Fruit fly (Drosophila melanogaster) whole organism, embryonic: ENCODE measurements around the gene Pmm2.

Experiments used
- Bteb2 ChIP-seq: fragments of 200-800 bp; sonication (Bioruptor generic); optimal IDR thresholded peaks from 2 replicates; lab custom pipeline; 2016; ENCODE audit warnings: missing biosample characterization, missing genetic modification characterization
- C15 ChIP-seq: fragments of 200-800 bp; sonication (Bioruptor generic); IDR thresholded peaks from 3 replicates; pipeline ENCODE4 v1.3.6; 2022; ENCODE audit warnings: missing biosample characterization, missing genetic modification characterization
- CG11504 ChIP-seq: fragments of 200-800 bp; sonication (Bioruptor generic); optimal IDR thresholded peaks from 3 replicates; lab custom pipeline; 2019; ENCODE audit warnings: missing biosample characterization, mild to moderate bottlenecking, missing genetic modification characterization, moderate library complexity
- CG11723 ChIP-seq: fragments of 200-800 bp; sonication (Bioruptor generic); optimal IDR thresholded peaks from 2 replicates; lab custom pipeline; 2017; ENCODE audit warnings: missing biosample characterization, mild to moderate bottlenecking, missing genetic modification characterization
- CG13123 ChIP-seq: fragments of 200-800 bp; sonication (Bioruptor generic); optimal IDR thresholded peaks from 2 replicates; lab custom pipeline; 2016; ENCODE audit warnings: missing biosample characterization, missing genetic modification characterization
- CG15601 ChIP-seq: fragments of 200-800 bp; sonication (Bioruptor generic); optimal IDR thresholded peaks from 3 replicates; lab custom pipeline; 2019; ENCODE audit warnings: missing biosample characterization, mild to moderate bottlenecking, missing genetic modification characterization, moderate library complexity
- CG18262 ChIP-seq: fragments of 200-800 bp; optimal IDR thresholded peaks from 3 replicates; lab custom pipeline; 2019; ENCODE audit warnings: missing biosample characterization, mild to moderate bottlenecking, missing genetic modification characterization, moderate library complexity
- CG31224 ChIP-seq: fragments of 200-800 bp; sonication (Bioruptor generic); IDR thresholded peaks from 2 replicates; pipeline ENCODE4 v1.3.6; 2022; ENCODE audit warnings: missing biosample characterization, missing genetic modification characterization
- CG3847 ChIP-seq: fragments of 200-800 bp; sonication (Bioruptor generic); IDR thresholded peaks from 2 replicates; pipeline ENCODE4 v1.3.6; 2022; ENCODE audit warnings: missing biosample characterization, missing genetic modification characterization
- CG42726 ChIP-seq: fragments of 200-800 bp; sonication (Bioruptor generic); IDR thresholded peaks from 2 replicates; pipeline ENCODE4 v1.3.6; 2022; ENCODE audit warnings: missing biosample characterization, missing genetic modification characterization; ENCODE audit not compliant: partially characterized antibody
- CG4617 ChIP-seq: fragments of 200-800 bp; sonication (Bioruptor generic); optimal IDR thresholded peaks from 3 replicates; lab custom pipeline; 2016; ENCODE audit warnings: missing biosample characterization, missing genetic modification characterization, borderline replicate concordance
- CG6765 ChIP-seq: fragments of 200-800 bp; sonication (Bioruptor generic); optimal IDR thresholded peaks from 3 replicates; lab custom pipeline; 2017; ENCODE audit warnings: missing biosample characterization, mild to moderate bottlenecking, missing genetic modification characterization
- CG7556 ChIP-seq: fragments of 200-800 bp; sonication (Bioruptor generic); optimal IDR thresholded peaks from 2 replicates; lab custom pipeline; 2017; ENCODE audit warnings: missing biosample characterization, mild to moderate bottlenecking, missing genetic modification characterization
- CG7745 ChIP-seq: fragments of 200-800 bp; sonication (Bioruptor generic); optimal IDR thresholded peaks from 2 replicates; lab custom pipeline; 2018; ENCODE audit warnings: missing biosample characterization, mild to moderate bottlenecking, missing genetic modification characterization, moderate library complexity
- CG8089 ChIP-seq: fragments of 200-800 bp; sonication (Bioruptor generic); optimal IDR thresholded peaks from 3 replicates; lab custom pipeline; 2016; ENCODE audit warnings: missing biosample characterization, missing genetic modification characterization
- CG9932 ChIP-seq: fragments of 200-800 bp; sonication (Bioruptor generic); IDR thresholded peaks from 2 replicates; pipeline ENCODE4 v1.3.6; 2022; ENCODE audit warnings: missing biosample characterization, missing genetic modification characterization
- D19B ChIP-seq: fragments of 200-800 bp; sonication (Bioruptor generic); optimal IDR thresholded peaks from 2 replicates; lab custom pipeline; 2017; ENCODE audit warnings: missing biosample characterization, mild to moderate bottlenecking, missing genetic modification characterization
- Dek ChIP-seq: fragments of 200-800 bp; sonication (Bioruptor generic); optimal IDR thresholded peaks from 3 replicates; lab custom pipeline; 2019; ENCODE audit warnings: missing biosample characterization, mild to moderate bottlenecking, missing genetic modification characterization, moderate library complexity
- Dref ChIP-seq: fragments of 200-800 bp; sonication (Bioruptor generic); IDR thresholded peaks from 2 replicates; pipeline ENCODE4 v1.3.6; 2022; ENCODE audit warnings: missing biosample characterization, missing genetic modification characterization
- Ets97D ChIP-seq: fragments of 200-800 bp; sonication (Bioruptor generic); optimal IDR thresholded peaks from 3 replicates; lab custom pipeline; 2016; ENCODE audit warnings: missing biosample characterization, missing genetic modification characterization
- Gug ChIP-seq: fragments of 200-800 bp; sonication (Bioruptor generic); IDR thresholded peaks from 4 replicates; pipeline ENCODE4 v1.3.6; 2022; ENCODE audit warnings: missing biosample characterization, missing genetic modification characterization
- HLH4C ChIP-seq: fragments of 200-800 bp; sonication (Bioruptor generic); IDR thresholded peaks from 3 replicates; pipeline ENCODE4 v1.3.6; 2022; ENCODE audit warnings: missing biosample characterization, missing genetic modification characterization; ENCODE audit not compliant: partially characterized antibody
- Hmx ChIP-seq: fragments of 200-800 bp; sonication (Bioruptor generic); optimal IDR thresholded peaks from 2 replicates; lab custom pipeline; 2016; ENCODE audit warnings: missing biosample characterization, missing genetic modification characterization
- Lpt ChIP-seq: fragments of >200 bp; optimal IDR thresholded peaks from 2 replicates; lab custom pipeline; 2018; ENCODE audit warnings: missing biosample characterization, missing genetic modification characterization
- MESR4 ChIP-seq: fragments of 200-800 bp; sonication (Bioruptor generic); optimal IDR thresholded peaks from 2 replicates; lab custom pipeline; 2018; ENCODE audit warnings: missing biosample characterization, mild to moderate bottlenecking, missing genetic modification characterization, moderate library complexity
- Med ChIP-seq: fragments of 200-800 bp; sonication (Bioruptor generic); peaks from one replicate; lab custom pipeline; 2016; ENCODE audit warnings: missing biosample characterization, missing genetic modification characterization, mild to moderate bottlenecking, inconsistent platforms, moderate library complexity
- NFAT ChIP-seq: fragments of 200-800 bp; sonication (Bioruptor generic); IDR thresholded peaks from 2 replicates; pipeline ENCODE4 v1.3.6; 2022; ENCODE audit warnings: missing biosample characterization, missing genetic modification characterization
- NfI ChIP-seq: fragments of 200-800 bp; sonication (Bioruptor generic); optimal IDR thresholded peaks from 3 replicates; lab custom pipeline; 2018; ENCODE audit warnings: missing biosample characterization, mild to moderate bottlenecking, missing genetic modification characterization, moderate library complexity
- Oli ChIP-seq: fragments of 200-800 bp; sonication (Bioruptor generic); optimal IDR thresholded peaks from 2 replicates; lab custom pipeline; 2018; ENCODE audit warnings: missing biosample characterization, mild to moderate bottlenecking, missing genetic modification characterization, moderate library complexity
- Sox102F ChIP-seq: fragments of 200-800 bp; sonication (Bioruptor generic); optimal IDR thresholded peaks from 2 replicates; lab custom pipeline; 2018; ENCODE audit warnings: missing biosample characterization, mild to moderate bottlenecking, missing genetic modification characterization, moderate library complexity
- Vsx1 ChIP-seq: fragments of 200-800 bp; sonication (Bioruptor generic); optimal IDR thresholded peaks from 2 replicates; lab custom pipeline; 2017; ENCODE audit warnings: missing biosample characterization, mild to moderate bottlenecking, missing genetic modification characterization, missing genetic modification reagents
- Xrp1 ChIP-seq: fragments of 200-800 bp; sonication (Bioruptor generic); IDR thresholded peaks from 2 replicates; pipeline ENCODE4 v1.3.6; 2022; ENCODE audit warnings: missing biosample characterization, missing genetic modification characterization
- ac ChIP-seq: fragments of 200-800 bp; sonication (Bioruptor generic); optimal IDR thresholded peaks from 3 replicates; lab custom pipeline; 2017; ENCODE audit warnings: missing biosample characterization, mild to moderate bottlenecking, missing genetic modification characterization
- bsh ChIP-seq, 2 experiments: fragments of 200-800 bp; sonication (Bioruptor generic); optimal IDR thresholded peaks; 2 replicates each; lab custom pipeline; 2017 to 2018; ENCODE audit warnings: mild to moderate bottlenecking in 2 of 2, missing biosample characterization in 2 of 2, missing genetic modification characterization in 2 of 2, moderate library complexity in 1 of 2
- chinmo ChIP-seq: fragments of 200-800 bp; sonication (Bioruptor generic); IDR thresholded peaks from 4 replicates; pipeline ENCODE4 v1.3.6; 2022; ENCODE audit warnings: missing biosample characterization, missing genetic modification characterization; ENCODE audit not compliant: partially characterized antibody
- croc ChIP-seq: fragments of 200-800 bp; sonication (Bioruptor generic); conservative IDR thresholded peaks from 3 replicates; pipeline ENCODE4 v1.3.6; 2022; ENCODE audit warnings: missing biosample characterization, missing genetic modification characterization
- da ChIP-seq: fragments of 200-800 bp; sonication (Bioruptor generic); optimal IDR thresholded peaks from 2 replicates; lab custom pipeline; 2016; ENCODE audit warnings: missing biosample characterization, missing genetic modification characterization
- disco-r ChIP-seq: fragments of 200-800 bp; sonication (Bioruptor generic); optimal IDR thresholded peaks from 2 replicates; lab custom pipeline; 2016; ENCODE audit warnings: missing biosample characterization, missing genetic modification characterization
- eve ChIP-seq, 2 experiments: fragments of >200 bp; optimal IDR thresholded peaks; 2 replicates each; lab custom pipeline; 2017; ENCODE audit warnings: missing biosample characterization in 2 of 2, missing genetic modification characterization in 2 of 2
- gce ChIP-seq: fragments of 200-800 bp; sonication (Bioruptor generic); IDR thresholded peaks from 3 replicates; pipeline ENCODE4 v1.3.6; 2022; ENCODE audit warnings: missing biosample characterization, missing genetic modification characterization
- grau ChIP-seq: fragments of 200-800 bp; optimal IDR thresholded peaks from 3 replicates; lab custom pipeline; 2019; ENCODE audit warnings: missing biosample characterization, mild to moderate bottlenecking, missing genetic modification characterization, moderate library complexity
- gsb ChIP-seq: fragments of 200-800 bp; sonication (Bioruptor generic); IDR thresholded peaks from 2 replicates; pipeline ENCODE4 v1.3.6; 2022; ENCODE audit warnings: missing biosample characterization, missing genetic modification characterization
- kah ChIP-seq: fragments of 200-800 bp; sonication (Bioruptor generic); optimal IDR thresholded peaks from 2 replicates; lab custom pipeline; 2018; ENCODE audit warnings: missing biosample characterization, mild to moderate bottlenecking, missing genetic modification characterization
- klu ChIP-seq: fragments of 200-800 bp; sonication (Bioruptor generic); IDR thresholded peaks from 2 replicates; pipeline ENCODE4 v1.3.6; 2022; ENCODE audit warnings: missing biosample characterization, missing genetic modification characterization
- lmd ChIP-seq: fragments of 200-800 bp; sonication (Bioruptor generic); IDR thresholded peaks from 2 replicates; pipeline ENCODE4 v1.3.6; 2022; ENCODE audit warnings: missing biosample characterization, missing genetic modification characterization
- row ChIP-seq: fragments of 200-800 bp; sonication (Bioruptor generic); IDR thresholded peaks from 3 replicates; pipeline ENCODE4 v1.3.6; 2022; ENCODE audit warnings: missing biosample characterization, missing genetic modification characterization
- run ChIP-seq: fragments of 200-800 bp; sonication (Bioruptor generic); optimal IDR thresholded peaks from 3 replicates; lab custom pipeline; 2018; ENCODE audit warnings: missing biosample characterization, mild to moderate bottlenecking, missing genetic modification characterization
- stwl ChIP-seq: fragments of 200-800 bp; sonication (Bioruptor generic); optimal IDR thresholded peaks from 3 replicates; lab custom pipeline; 2018; ENCODE audit warnings: missing biosample characterization, mild to moderate bottlenecking, missing genetic modification characterization, moderate library complexity
- twi ChIP-seq: fragments of 200-800 bp; optimal IDR thresholded peaks from 2 replicates; lab custom pipeline; 2019; ENCODE audit warnings: missing biosample characterization, mild to moderate bottlenecking, missing genetic modification characterization, moderate library complexity
- wdn ChIP-seq: fragments of 200-800 bp; sonication (Bioruptor generic); IDR thresholded peaks from 2 replicates; pipeline ENCODE4 v1.3.6; 2022; ENCODE audit warnings: missing biosample characterization, missing genetic modification characterization
- zf30C ChIP-seq: fragments of 200-800 bp; sonication (Bioruptor generic); optimal IDR thresholded peaks from 3 replicates; lab custom pipeline; 2018; ENCODE audit warnings: missing biosample characterization, mild to moderate bottlenecking, missing genetic modification characterization

The Pmm2 gene

dm6 chr3L:12523941-12524340, 10.4 kb upstream of the Pmm2 start, which contains the start of the genes ver and Gcn5 (continued):
- TF ChIP-seq da (GFP tag; lab: Kevin White, UChicago) (peak; percentile 11), CG31224 (GFP tag; lab: Robert Waterston, UW) (peak; percentile 86), NFAT (GFP tag; lab: Robert Waterston, UW) (peak; percentile 91), CG13123 (peak; percentile 70), NfI (peak; percentile 93), Hmx (GFP tag; lab: Kevin White, UChicago) (peak; percentile 89), disco-r (GFP tag; lab: Kevin White, UChicago) (peak; percentile 35), row (GFP tag; lab: Robert Waterston, UW) (peak; percentile 96), Bteb2 (GFP tag; lab: Kevin White, UChicago) (peak; percentile 85), zf30C (GFP tag; lab: Kevin White, UChicago) (peak; percentile 50), CG8089 (GFP tag; lab: Kevin White, UChicago) (peak; percentile 70), CG11504 (peak; percentile 92), HLH4C (GFP tag; lab: Robert Waterston, UW) (no peak), Xrp1 (GFP tag; lab: Robert Waterston, UW) (peak; percentile 95), CG42726 (GFP tag; lab: Robert Waterston, UW) (no peak), grau (tag; lab: Kevin White, UChicago) (peak; percentile 89), MESR4 (GFP tag; lab: Kevin White, UChicago) (peak; percentile 89), gsb (GFP tag; lab: Robert Waterston, UW) (peak; percentile 88), twi (tag; lab: Kevin White, UChicago) (peak; percentile 73), croc (GFP tag; lab: Robert Waterston, UW) (peak; percentile 70), eve (GFP tag; optimal IDR thresholded peaks at IDR 0.05; lab: Kevin White, UChicago) (no peak), CG18262 (tag; lab: Kevin White, UChicago) (peak; percentile 90), CG15601 (tag; lab: Kevin White, UChicago) (peak; percentile 87), wdn (peak; percentile 82), Dref (peak; percentile 26; the same call in 1 of the 2 replicates), CG7745 (tag; lab: Kevin White, UChicago) (peak; percentile 66), C15 (GFP tag; lab: Robert Waterston, UW) (peak; percentile 87; the same call in 2 of the 3 replicates), gce (GFP tag; lab: Robert Waterston, UW) (peak; percentile 90), D19B (GFP tag; lab: Kevin White, UChicago) (peak; percentile 85), kah (GFP tag; lab: Kevin White, UChicago) (peak; percentile 71), ac (GFP tag; lab: Kevin White, UChicago) (peak; percentile 20), chinmo (GFP tag; lab: Robert Waterston, UW) (no peak), run (tag; lab: Kevin White, UChicago) (peak; percentile 75), CG6765 (GFP tag; lab: Kevin White, UChicago) (peak; percentile 74), Dek (tag; lab: Kevin White, UChicago) (peak; percentile 92), bsh (GFP tag; optimal IDR thresholded peaks at IDR 0.05; lab: Kevin White, UChicago) (peak; percentile 83 to 91), CG9932 (GFP tag; lab: Robert Waterston, UW) (peak; percentile 95), Oli (tag; lab: Kevin White, UChicago) (peak; percentile 90), CG11723 (peak; percentile 85), Med (peak; percentile 98), Ets97D (GFP tag; lab: Kevin White, UChicago) (peak; percentile 85), CG4617 (peak; percentile 74), CG3847 (GFP tag; lab: Robert Waterston, UW) (peak; percentile 91), Vsx1 (GFP tag; lab: Kevin White, UChicago) (no peak), lmd (GFP tag; lab: Robert Waterston, UW) (peak; percentile 95), Lpt (GFP tag; lab: Kevin White, UChicago) (no peak), stwl (tag; lab: Kevin White, UChicago) (peak; percentile 93), klu (GFP tag; lab: Robert Waterston, UW) (peak; percentile 89), Sox102F (GFP tag; lab: Kevin White, UChicago) (peak; percentile 95), Gug (peak; percentile 94), CG7556 (GFP tag; lab: Kevin White, UChicago) (peak; percentile 89)
